Fruit fly (Drosophila melanogaster): Measurements from ENCODE around the gene Ilp8.

The Ilp8 gene

dm6 chr3L:16984813-16985387 lies 47.0 kb downstream of the Ilp8 start (continued):
- TF ChIP-seq Tbp (GFP tag; optimal IDR thresholded peaks at IDR 0.05) (no peak), Trl (optimal IDR thresholded peaks at IDR 0.05) (no peak), Trl (GFP tag; optimal IDR thresholded peaks at IDR 0.05) (no peak), CG13775 (GFP tag; optimal IDR thresholded peaks at IDR 0.05) (no peak), CG15269 (tag; optimal IDR thresholded peaks at IDR 0.05) (no peak), Spps (tag; optimal IDR thresholded peaks at IDR 0.05) (no peak), Mes4 (GFP tag; optimal IDR thresholded peaks at IDR 0.05) (no peak), crol (GFP tag; IDR thresholded peaks at IDR 0.05) (no peak), her (GFP tag; optimal IDR thresholded peaks at IDR 0.05) (no peak), gro (GFP tag; optimal IDR thresholded peaks at IDR 0.05) (peak; percentile 23), Nf-YA (GFP tag; IDR thresholded peaks at IDR 0.05) (no peak), MTF-1 (GFP tag; optimal IDR thresholded peaks at IDR 0.05; ENCODE audit: borderline replicate concordance) (no peak), Med (GFP tag) (peak; percentile 52), CG9932 (GFP tag; IDR thresholded peaks at IDR 0.05) (no peak), jumu (GFP tag; optimal IDR thresholded peaks at IDR 0.05) (no peak), CG14050 (GFP tag; IDR thresholded peaks at IDR 0.05) (no peak), Dek (tag; optimal IDR thresholded peaks at IDR 0.05) (no peak), z (GFP tag; IDR thresholded peaks at IDR 0.05) (peak; percentile 70; the same call in 1 of the 3 replicates), CG3065 (GFP tag; optimal IDR thresholded peaks at IDR 0.05) (no peak), Ets65A (GFP tag) (no peak), sens (GFP tag) (peak; percentile 73), h (optimal IDR thresholded peaks at IDR 0.05) (no peak), Sin3A (optimal IDR thresholded peaks at IDR 0.05) (no peak), Deaf1 (tag; optimal IDR thresholded peaks at IDR 0.05) (no peak), danr (GFP tag; IDR thresholded peaks at IDR 0.05) (no peak), sr (GFP tag; IDR thresholded peaks at IDR 0.05) (no peak), CG1529 (GFP tag; optimal IDR thresholded peaks at IDR 0.05) (no peak), Rx (GFP tag; IDR thresholded peaks at IDR 0.05) (no peak), BtbVII (GFP tag; optimal IDR thresholded peaks at IDR 0.05) (no peak), sd (tag; optimal IDR thresholded peaks at IDR 0.05) (peak; percentile 61), CG17361 (GFP tag; IDR thresholded peaks at IDR 0.05) (no peak), CG11085 (GFP tag; IDR thresholded peaks at IDR 0.05) (no peak), CG7786 (GFP tag; optimal IDR thresholded peaks at IDR 0.05) (no peak), hkb (optimal IDR thresholded peaks at IDR 0.05) (no peak), hkb (GFP tag; IDR thresholded peaks at IDR 0.05) (no peak), mld (GFP tag; IDR thresholded peaks at IDR 0.05; ENCODE audit: partially characterized antibody) (no peak), CG17568 (GFP tag; optimal IDR thresholded peaks at IDR 0.05) (no peak), phol (tag; optimal IDR thresholded peaks at IDR 0.05) (no peak), eve (GFP tag; optimal IDR thresholded peaks at IDR 0.05) (peak in 1 of 2 experiments; percentile 64), gcm (GFP tag; optimal IDR thresholded peaks at IDR 0.05) (no peak), bsh (GFP tag; optimal IDR thresholded peaks at IDR 0.05) (no peak), Stat92E (GFP tag; optimal IDR thresholded peaks at IDR 0.05) (no peak), lmd (GFP tag; IDR thresholded peaks at IDR 0.05) (no peak), sima (GFP tag; optimal IDR thresholded peaks at IDR 0.05) (no peak), grn (GFP tag; optimal IDR thresholded peaks at IDR 0.05) (peak; percentile 95), slp2 (GFP tag; optimal IDR thresholded peaks at IDR 0.05) (no peak), CG11696 (GFP tag; IDR thresholded peaks at IDR 0.05) (no peak), CG14441 (GFP tag; IDR thresholded peaks at IDR 0.05) (no peak), CG1603 (tag; optimal IDR thresholded peaks at IDR 0.05) (no peak), Mad (GFP tag; optimal IDR thresholded peaks at IDR 0.05) (no peak), CG10274 (GFP tag; optimal IDR thresholded peaks at IDR 0.05) (no peak), al (GFP tag; IDR thresholded peaks at IDR 0.05) (no peak), pros (GFP tag; optimal IDR thresholded peaks at IDR 0.05) (no peak), Rfx (GFP tag; IDR thresholded peaks at IDR 0.05) (no peak)
